Fruit fly (Drosophila melanogaster): ENCODE results near the gene eEF1gamma.

eEF1gamma gene

DNA sequence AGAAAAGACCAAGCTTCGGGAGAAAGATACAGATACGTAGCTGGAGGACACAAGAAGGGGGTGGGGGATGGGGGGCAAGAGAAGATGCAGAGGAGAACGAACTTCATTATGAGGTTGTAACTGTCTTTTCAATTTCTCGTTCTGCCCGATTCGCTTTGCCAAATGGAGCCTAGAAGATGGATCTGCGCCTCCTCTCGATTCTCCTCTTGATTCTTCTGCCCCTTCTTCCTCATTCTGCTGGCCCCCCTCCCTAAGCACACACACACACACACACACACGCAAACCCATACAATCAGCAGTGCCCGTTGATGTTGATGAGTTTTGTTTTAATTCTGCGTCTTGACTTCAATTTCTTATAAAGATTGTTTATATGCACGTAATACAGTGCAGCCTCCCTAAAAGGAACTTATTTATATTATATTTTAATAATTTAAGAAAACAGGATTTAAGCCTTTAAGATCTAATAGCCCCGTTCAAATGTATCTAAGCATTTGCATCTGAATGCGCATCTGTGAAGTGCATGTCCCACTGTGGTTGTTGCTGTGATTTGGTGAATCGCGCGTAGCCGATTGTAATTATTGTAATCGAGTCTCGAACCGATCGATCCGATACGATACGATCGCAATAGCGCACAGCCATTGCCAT, 12.8 kb upstream of the eEF1gamma start:
- TF ChIP-seq CG4360 (GFP tag; IDR thresholded peaks at IDR 0.05) (peak; percentile 65), CG7357 (GFP tag; IDR thresholded peaks at IDR 0.05) (peak; percentile 54), CG32772 (GFP tag; IDR thresholded peaks at IDR 0.05) (peak; percentile 65), CHES-1-like (GFP tag; optimal IDR thresholded peaks at IDR 0.05) (no peak), Med (GFP tag) (peak; percentile 80), CG1602 (GFP tag; optimal IDR thresholded peaks at IDR 0.05) (peak; percentile 33), CG10431 (GFP tag; optimal IDR thresholded peaks at IDR 0.05) (peak; percentile 34), gfzf (GFP tag; optimal IDR thresholded peaks at IDR 0.05) (no peak), MTF-1 (GFP tag; optimal IDR thresholded peaks at IDR 0.05; ENCODE audit: borderline replicate concordance) (peak; percentile 42), Xrp1 (GFP tag; IDR thresholded peaks at IDR 0.05) (peak; percentile 75), CG2712 (tag; optimal IDR thresholded peaks at IDR 0.05) (peak; percentile 69), exex (tag; optimal IDR thresholded peaks at IDR 0.05) (no peak), Meics (GFP tag; optimal IDR thresholded peaks at IDR 0.05) (peak; percentile 65), dmrt99B (tag; optimal IDR thresholded peaks at IDR 0.05) (peak; percentile 73), CG34422 (GFP tag; IDR thresholded peaks at IDR 0.05) (peak; percentile 71), D (optimal IDR thresholded peaks at IDR 0.05) (no peak), D (GFP tag; optimal IDR thresholded peaks at IDR 0.05) (peak; percentile 44), CG12219 (GFP tag; optimal IDR thresholded peaks at IDR 0.05) (peak; percentile 39), CrebB (tag; optimal IDR thresholded peaks at IDR 0.05) (no peak), Hr51 (GFP tag; optimal IDR thresholded peaks at IDR 0.05) (peak in 1 of 2 experiments; percentile 71), Ptx1 (GFP tag; IDR thresholded peaks at IDR 0.05) (peak; percentile 82), B-H1 (GFP tag; IDR thresholded peaks at IDR 0.05) (peak; percentile 73), ssp (GFP tag; IDR thresholded peaks at IDR 0.05) (peak; percentile 52; the same call in 1 of the 2 replicates), az2 (GFP tag; optimal IDR thresholded peaks at IDR 0.05) (peak; percentile 38), HLHmδ (GFP tag; optimal IDR thresholded peaks at IDR 0.05) (no peak), CG42726 (GFP tag; IDR thresholded peaks at IDR 0.05; ENCODE audit: partially characterized antibody) (no peak), tgo (GFP tag; IDR thresholded peaks at IDR 0.05) (peak; percentile 81), Ssrp (tag; optimal IDR thresholded peaks at IDR 0.05) (peak; percentile 51), Lpt (GFP tag; optimal IDR thresholded peaks at IDR 0.05) (no peak), CoRest (tag; optimal IDR thresholded peaks at IDR 0.05) (peak; percentile 76), lola (GFP tag; optimal IDR thresholded peaks at IDR 0.05) (peak in 1 of 3 experiments; percentile 14), CG11456 (GFP tag; IDR thresholded peaks at IDR 0.05) (peak; percentile 74), cato (GFP tag; optimal IDR thresholded peaks at IDR 0.05; ENCODE audit: borderline replicate concordance) (no peak), ind (GFP tag; optimal IDR thresholded peaks at IDR 0.05) (peak; percentile 70), CG11504 (tag; optimal IDR thresholded peaks at IDR 0.05) (peak; percentile 80), Bdp1 (GFP tag; optimal IDR thresholded peaks at IDR 0.05) (no peak), CG15269 (tag; optimal IDR thresholded peaks at IDR 0.05) (peak; percentile 86), CG6683 (GFP tag; optimal IDR thresholded peaks at IDR 0.05) (no peak), CG17385 (GFP tag; optimal IDR thresholded peaks at IDR 0.05) (peak; percentile 42), CG31441 (GFP tag; IDR thresholded peaks at IDR 0.05) (peak; percentile 51; the same call in 1 of the 2 replicates), Atf6 (GFP tag; IDR thresholded peaks at IDR 0.05) (peak; percentile 65), ap (GFP tag; IDR thresholded peaks at IDR 0.05) (no peak), CG12769 (tag; optimal IDR thresholded peaks at IDR 0.05) (no peak), kah (GFP tag; optimal IDR thresholded peaks at IDR 0.05) (no peak), bsh (GFP tag; optimal IDR thresholded peaks at IDR 0.05) (peak; percentile 60 to 87), sug (tag; optimal IDR thresholded peaks at IDR 0.05) (peak; percentile 38), pum (GFP tag; optimal IDR thresholded peaks at IDR 0.05) (no peak), onecut (GFP tag; IDR thresholded peaks at IDR 0.05) (peak; percentile 76), ato (GFP tag; IDR thresholded peaks at IDR 0.05; ENCODE audit: partially characterized antibody) (no peak)

Measured in whole organism, embryonic.